Worm (Caenorhabditis elegans) whole organism, L1 larva: Measurements from ENCODE around the gene W04G3.13.

Experiments
- C04F5.9 ChIP-seq: sonication (generic microtip); optimal IDR thresholded peaks from 2 replicates; lab custom pipeline; 2016; ENCODE audit warnings: missing genetic modification characterization, missing compliant biosample characterization
- C34B4.2 ChIP-seq: sonication (generic microtip); optimal IDR thresholded peaks from 2 replicates; lab custom pipeline; 2017; ENCODE audit warnings: mild to moderate bottlenecking, missing genetic modification characterization, missing compliant biosample characterization
- F16B12.6 ChIP-seq: fragments of 150-350 bp; optimal IDR thresholded peaks from 2 replicates; lab custom pipeline; 2014; ENCODE audit warnings: missing biosample characterization, missing genetic modification characterization
- aha-1 ChIP-seq: fragments of 150-350 bp; optimal IDR thresholded peaks from 2 replicates; lab custom pipeline; 2014; ENCODE audit warnings: missing biosample characterization, missing genetic modification characterization
- ceh-63 ChIP-seq: fragments of 200-800 bp; sonication (Bioruptor generic); optimal IDR thresholded peaks from 2 replicates; lab custom pipeline; 2018; ENCODE audit warnings: mild to moderate bottlenecking, missing genetic modification characterization, missing compliant biosample characterization
- ceh-8 ChIP-seq: fragments of 200-800 bp; sonication (Bioruptor generic); optimal IDR thresholded peaks from 2 replicates; lab custom pipeline; 2018; ENCODE audit warnings: mild to moderate bottlenecking, missing genetic modification characterization, moderate library complexity, missing compliant biosample characterization
- ces-1 ChIP-seq: fragments of 150-350 bp; optimal IDR thresholded peaks from 2 replicates; lab custom pipeline; 2014; ENCODE audit warnings: missing biosample characterization, missing genetic modification reagents, missing genetic modification characterization
- efl-1 ChIP-seq, 4 experiments: fragments of 150-350 bp; optimal IDR thresholded peaks in 3 of 4; peaks in 1 of 4; 1 replicate in 1 of 4; 2 replicates in 3 of 4; lab custom pipeline; 2014; ENCODE audit warnings: missing biosample characterization in 2 of 4, missing genetic modification characterization in 2 of 4, missing genetic modification reagents in 2 of 4
- egl-13 ChIP-seq: sonication (generic microtip); optimal IDR thresholded peaks from 2 replicates; lab custom pipeline; 2016; ENCODE audit warnings: missing genotype, missing genetic modification reagents, missing genetic modification characterization, missing compliant biosample characterization
- egl-27 ChIP-seq, 2 experiments: fragments of 150-350 bp in 1 of 2; sonication (generic microtip); optimal IDR thresholded peaks; 3 replicates each; lab custom pipeline; 2017 to 2018; ENCODE audit warnings: missing biosample characterization in 2 of 2, missing genetic modification characterization in 2 of 2, missing genetic modification reagents in 2 of 2
- elt-2 ChIP-seq: sonication (generic microtip); optimal IDR thresholded peaks from 2 replicates; lab custom pipeline; 2016; ENCODE audit warnings: missing genetic modification characterization, mild to moderate bottlenecking, inconsistent platforms, missing compliant biosample characterization, missing genetic modification reagents
- elt-3 ChIP-seq, 6 experiments: fragments of 150-350 bp in 1 of 6; sonication (generic microtip); optimal IDR thresholded peaks; 2 replicates each; lab custom pipeline; 2017 to 2018; ENCODE audit warnings: missing biosample characterization in 6 of 6, missing genetic modification characterization in 6 of 6, inconsistent platforms in 1 of 6
- fkh-10 ChIP-seq: sonication (generic microtip); optimal IDR thresholded peaks from 2 replicates; lab custom pipeline; 2017; ENCODE audit warnings: missing biosample characterization, missing genetic modification reagents, missing genetic modification characterization
- hlh-17 ChIP-seq: fragments of 200-800 bp; sonication (Bioruptor generic); optimal IDR thresholded peaks from 2 replicates; lab custom pipeline; 2018; ENCODE audit warnings: missing genetic modification characterization, mild to moderate bottlenecking, missing compliant biosample characterization, moderate library complexity, borderline replicate concordance
- hlh-4 ChIP-seq: sonication (generic microtip); optimal IDR thresholded peaks from 2 replicates; lab custom pipeline; 2016; ENCODE audit warnings: mild to moderate bottlenecking, missing genetic modification characterization, missing compliant biosample characterization
- hpl-2 ChIP-seq: fragments of 150-350 bp; optimal IDR thresholded peaks from 2 replicates; lab custom pipeline; 2014; ENCODE audit warnings: missing biosample characterization, missing genetic modification reagents, missing genetic modification characterization
- jun-1 ChIP-seq: fragments of 150-350 bp; optimal IDR thresholded peaks from 2 replicates; lab custom pipeline; 2014; ENCODE audit warnings: missing biosample characterization, missing genetic modification reagents, missing genetic modification characterization
- lsy-2 ChIP-seq, 2 experiments: fragments of 150-350 bp; optimal IDR thresholded peaks; 2 replicates each; lab custom pipeline; 2014; ENCODE audit warnings: missing biosample characterization in 2 of 2, missing genetic modification characterization in 2 of 2
- mef-2 ChIP-seq: fragments of 150-350 bp; optimal IDR thresholded peaks from 2 replicates; lab custom pipeline; 2014; ENCODE audit warnings: missing biosample characterization, missing genetic modification characterization
- nhr-11 ChIP-seq: fragments of 150-350 bp; optimal IDR thresholded peaks from 2 replicates; lab custom pipeline; 2014; ENCODE audit warnings: missing biosample characterization, missing genetic modification characterization
- nhr-12 ChIP-seq: sonication (generic microtip); optimal IDR thresholded peaks from 2 replicates; lab custom pipeline; 2017; ENCODE audit warnings: missing biosample characterization, missing genetic modification characterization
- nhr-19 ChIP-seq: fragments of 200-800 bp; sonication (Bioruptor generic); conservative IDR thresholded peaks from 2 replicates; pipeline ENCODE4 v1.3.6; 2022; ENCODE audit warnings: missing genetic modification characterization, missing compliant biosample characterization
- nhr-20 ChIP-seq: sonication (generic microtip); optimal IDR thresholded peaks from 2 replicates; lab custom pipeline; 2016; ENCODE audit warnings: mild to moderate bottlenecking, missing genetic modification characterization, missing compliant biosample characterization
- nhr-47 ChIP-seq: sonication (generic microtip); optimal IDR thresholded peaks from 2 replicates; lab custom pipeline; 2016; ENCODE audit warnings: mild to moderate bottlenecking, missing genetic modification characterization, moderate library complexity, missing compliant biosample characterization
- nhr-71 ChIP-seq: sonication (generic microtip); optimal IDR thresholded peaks from 2 replicates; lab custom pipeline; 2016; ENCODE audit warnings: mild to moderate bottlenecking, missing genetic modification characterization, moderate library complexity, missing compliant biosample characterization
- nhr-85 ChIP-seq: sonication (generic microtip); peaks from one replicate; lab custom pipeline; 2016; ENCODE audit warnings: missing genetic modification characterization, inconsistent platforms, missing compliant biosample characterization
- pag-3 ChIP-seq: sonication (generic microtip); optimal IDR thresholded peaks from 2 replicates; lab custom pipeline; 2017; ENCODE audit warnings: missing genetic modification characterization, mild to moderate bottlenecking, missing compliant biosample characterization, antibody characterized with exemption, borderline replicate concordance; ENCODE audit not compliant: insufficient read depth
- pax-3 ChIP-seq: fragments of 200-800 bp; sonication (Bioruptor generic); optimal IDR thresholded peaks from 2 replicates; lab custom pipeline; 2018; ENCODE audit warnings: mild to moderate bottlenecking, missing genetic modification characterization, moderate library complexity, missing compliant biosample characterization
- rnt-1 ChIP-seq: sonication (generic microtip); optimal IDR thresholded peaks from 2 replicates; lab custom pipeline; 2016; ENCODE audit warnings: mild to moderate bottlenecking, missing genetic modification characterization, moderate library complexity, missing compliant biosample characterization
- skn-1 ChIP-seq: fragments of 150-350 bp; optimal IDR thresholded peaks from 2 replicates; lab custom pipeline; 2014; ENCODE audit warnings: missing biosample characterization, missing genetic modification characterization
- snu-23 ChIP-seq: sonication (generic microtip); optimal IDR thresholded peaks from 2 replicates; lab custom pipeline; 2016; ENCODE audit warnings: missing genetic modification characterization, missing compliant biosample characterization
- sox-4 ChIP-seq: sonication (generic microtip); optimal IDR thresholded peaks from 2 replicates; lab custom pipeline; 2016; ENCODE audit warnings: missing genetic modification characterization, missing compliant biosample characterization
- sptf-1 ChIP-seq: fragments of 150-350 bp; optimal IDR thresholded peaks from 2 replicates; lab custom pipeline; 2014; ENCODE audit warnings: missing biosample characterization, missing genetic modification characterization
- sup-37 ChIP-seq: fragments of 200-800 bp; sonication (Bioruptor generic); optimal IDR thresholded peaks from 2 replicates; lab custom pipeline; 2018; ENCODE audit warnings: mild to moderate bottlenecking, missing genetic modification characterization, missing compliant biosample characterization
- tbx-2 ChIP-seq: sonication (generic microtip); optimal IDR thresholded peaks from 2 replicates; lab custom pipeline; 2016; ENCODE audit warnings: missing genetic modification characterization, missing compliant biosample characterization
- tlp-1 ChIP-seq: fragments of 150-350 bp; optimal IDR thresholded peaks from 2 replicates; lab custom pipeline; 2014; ENCODE audit warnings: missing biosample characterization, missing genetic modification characterization
- unc-86 ChIP-seq: sonication (generic microtip); optimal IDR thresholded peaks from 2 replicates; lab custom pipeline; 2016; ENCODE audit warnings: missing genetic modification characterization, missing compliant biosample characterization
- vab-15 ChIP-seq: sonication (generic microtip); optimal IDR thresholded peaks from 2 replicates; lab custom pipeline; 2017; ENCODE audit warnings: missing genotype, mild to moderate bottlenecking, missing genetic modification characterization, missing compliant biosample characterization
- xbp-1 ChIP-seq: sonication (generic microtip); optimal IDR thresholded peaks from 2 replicates; lab custom pipeline; 2016; ENCODE audit warnings: missing genetic modification characterization, missing compliant biosample characterization
- zag-1 ChIP-seq: fragments of 150-350 bp; optimal IDR thresholded peaks from 2 replicates; lab custom pipeline; 2014; ENCODE audit warnings: missing biosample characterization, missing genetic modification characterization
- ztf-11 ChIP-seq, 2 experiments: sonication (generic microtip); optimal IDR thresholded peaks; 2 replicates each; lab custom pipeline; 2016 to 2017; ENCODE audit warnings: missing genetic modification characterization in 2 of 2, missing biosample characterization in 1 of 2, missing compliant biosample characterization in 1 of 2

W04G3.13 gene

DNA sequence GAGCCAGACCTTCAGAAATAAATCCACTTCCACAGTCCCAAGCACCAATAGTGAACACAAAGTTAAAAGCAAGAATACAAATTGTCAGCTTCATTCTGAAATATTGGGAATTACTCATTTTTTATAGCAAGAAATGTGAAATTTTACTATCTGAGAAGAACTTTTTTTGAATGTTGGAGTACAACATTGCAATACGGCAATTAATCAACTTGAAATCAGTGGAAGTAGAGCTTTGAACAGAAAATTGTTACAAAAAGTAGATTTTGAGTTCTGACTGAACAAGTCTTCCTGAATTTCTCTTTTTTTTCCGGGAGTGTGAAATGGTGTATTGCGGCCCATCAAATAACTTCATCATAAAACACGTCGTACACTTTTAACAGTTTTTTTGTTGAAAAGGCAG is 1.4 kb downstream of the W04G3.13 start, which contains the start of gene W04G3.10:
Gene W04G3.10 (minus strand): TSS at position 101 of the 400 bp plus-strand sequence.
- no peak for TF ChIP-seq nhr-47
- TF ChIP-seq rnt-1 (tag; lab: Kevin White, UChicago) = no peak

DNA sequence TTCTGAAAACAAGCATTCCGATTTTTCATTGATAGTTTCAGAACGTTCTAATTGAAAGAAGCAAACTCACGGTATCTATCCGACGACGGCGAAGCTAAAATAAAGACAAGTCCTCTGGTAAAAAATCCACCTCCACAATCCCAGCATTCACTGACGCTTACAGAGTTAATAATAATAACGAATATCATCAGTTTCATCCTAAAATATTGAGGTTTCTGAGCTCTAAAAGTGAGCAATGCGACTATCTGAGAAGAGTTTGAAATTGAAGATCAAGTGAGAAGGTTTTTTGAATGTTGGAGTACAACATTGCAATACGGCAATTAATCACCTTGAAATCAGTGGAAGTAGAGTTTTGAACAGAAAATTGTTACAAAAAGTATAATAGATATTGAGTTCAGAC is 3.1 kb downstream of the W04G3.13 start, which contains the start of gene W04G3.12:
Gene W04G3.12 (minus strand): TSS at position 311 of the 400 bp plus-strand sequence.
- TF ChIP-seq vab-15 (tag; lab: Kevin White, UChicago) (no peak), aha-1 (tag; lab: Kevin White, UChicago) (no peak), tbx-2 (tag; lab: Kevin White, UChicago) (no peak), tlp-1 (tag; lab: Kevin White, UChicago) (no peak), zag-1 (tag; lab: Kevin White, UChicago) (no peak), mef-2 (tag; lab: Kevin White, UChicago) (no peak), ceh-63 (GFP tag; lab: Kevin White, UChicago) (no peak), egl-13 (tag; lab: Kevin White, UChicago) (no peak), ceh-8 (GFP tag; lab: Kevin White, UChicago) (no peak), nhr-85 (tag; lab: Kevin White, UChicago) (no peak), sptf-1 (tag; lab: Kevin White, UChicago) (no peak), hpl-2 (GFP tag; lab: Kevin White, UChicago) (no peak), nhr-47 (no peak), ztf-11 (tag; optimal IDR thresholded peaks at IDR 0.05; lab: Kevin White, UChicago) (no peak), elt-2 (tag; lab: Kevin White, UChicago) (no peak), egl-27 (tag; optimal IDR thresholded peaks at IDR 0.05; lab: Kevin White, UChicago) (no peak), xbp-1 (tag; lab: Kevin White, UChicago) (no peak), sox-4 (tag; lab: Kevin White, UChicago) (no peak)

DNA sequence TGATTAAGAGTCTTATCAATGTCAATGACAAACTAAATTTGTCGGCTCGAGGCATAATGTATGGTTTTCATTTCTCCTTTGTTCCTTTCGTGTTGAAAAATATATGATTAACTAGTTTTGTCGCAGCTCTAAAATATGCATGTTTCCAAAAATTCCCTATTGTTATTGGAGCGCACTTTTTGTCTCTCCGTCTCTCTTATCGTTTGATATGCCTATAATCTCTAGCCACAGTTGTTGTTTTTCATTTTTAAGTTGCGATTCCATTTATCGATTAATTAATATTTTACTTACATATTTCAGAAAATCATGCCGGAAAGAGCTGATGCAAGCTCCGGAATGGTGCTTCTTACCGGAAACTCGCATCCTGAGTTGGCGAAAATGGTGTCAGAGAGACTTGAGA is 6.2 kb downstream of the W04G3.13 start, which contains the start of gene W04G3.5:
Gene W04G3.5 (plus strand): TSS at position 301 of the 400 bp plus-strand sequence.
- TF ChIP-seq C04F5.9 (tag; lab: Kevin White, UChicago) = no peak
- TF ChIP-seq ceh-63 (GFP tag; lab: Kevin White, UChicago) = no peak
- TF ChIP-seq fkh-10 (GFP tag; lab: Kevin White, UChicago) = no peak
- TF ChIP-seq snu-23 (GFP tag; lab: Kevin White, UChicago) = no peak
- TF ChIP-seq C34B4.2 = no peak
- no peak for TF ChIP-seq nhr-20
- no peak for TF ChIP-seq sup-37
- TF ChIP-seq elt-3 (tag; optimal IDR thresholded peaks at IDR 0.05; lab: Kevin White, UChicago) = no peak
- TF ChIP-seq ces-1 (GFP tag; lab: Kevin White, UChicago) = no peak
- TF ChIP-seq pax-3 = no peak
- no peak for TF ChIP-seq jun-1 (tag; lab: Kevin White, UChicago)
- TF ChIP-seq hlh-17 (GFP tag; lab: Kevin White, UChicago) = no peak
- no peak for TF ChIP-seq F16B12.6 (tag; lab: Kevin White, UChicago)
- no peak for TF ChIP-seq hlh-4 (tag; lab: Kevin White, UChicago)
- no peak for TF ChIP-seq nhr-19
- TF ChIP-seq unc-86 = no peak
- TF ChIP-seq nhr-71 (tag; lab: Kevin White, UChicago) = no peak
- no peak for TF ChIP-seq nhr-12 (tag; lab: Kevin White, UChicago)
- no peak for TF ChIP-seq skn-1 (tag; lab: Kevin White, UChicago)

DNA sequence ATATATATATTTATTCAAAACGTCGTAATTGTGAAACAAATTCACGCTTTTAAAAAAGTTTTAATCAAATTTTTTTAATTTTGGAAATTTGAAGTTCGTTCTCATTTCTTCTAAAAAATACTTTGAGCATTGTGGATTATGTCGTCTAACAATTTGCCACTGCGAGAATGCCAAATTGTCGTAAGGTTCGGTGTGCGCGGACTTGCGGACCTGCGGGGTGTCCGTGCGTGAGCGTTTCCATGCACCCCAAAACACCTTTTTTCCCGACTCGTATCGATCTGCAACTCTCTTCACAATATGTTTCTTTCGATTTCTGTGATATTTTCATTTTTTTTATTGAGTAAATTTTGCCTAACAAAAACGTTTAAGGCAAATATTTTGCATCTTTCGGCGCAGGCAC is 6.9 kb downstream of the W04G3.13 start:
- TF ChIP-seq efl-1 (optimal IDR thresholded peaks at IDR 0.05; lab: Kevin White, UChicago) = no peak
- peak in 1 of 2 experiments; percentile 59 for TF ChIP-seq efl-1 (GFP tag; optimal IDR thresholded peaks at IDR 0.05 in 1 of 2; lab: Kevin White, UChicago)
- no peak for TF ChIP-seq pag-3
- peak; percentile 77 for TF ChIP-seq F16B12.6 (tag; lab: Kevin White, UChicago)
- TF ChIP-seq lsy-2 (tag; optimal IDR thresholded peaks at IDR 0.05; lab: Kevin White, UChicago) = peak in 1 of 2 experiments; percentile 2
- no peak for TF ChIP-seq nhr-11 (tag; lab: Kevin White, UChicago)
